Worm (Caenorhabditis elegans) whole organism, young adult: ENCODE measurements around the gene abcf-3.

Source experiments
- B0019.2 ChIP-seq: fragments of 200-800 bp; sonication (Bioruptor generic); conservative IDR thresholded peaks from 2 replicates; pipeline ENCODE4 v1.3.6; 2022; ENCODE audit warnings: missing genetic modification reagents, missing genetic modification characterization, missing compliant biosample characterization
- C06A6.2 ChIP-seq: fragments of 200-800 bp; sonication (Bioruptor generic); conservative IDR thresholded peaks from 2 replicates; pipeline ENCODE4 v1.3.6; 2022; ENCODE audit warnings: missing genetic modification characterization, missing compliant biosample characterization
- F23B12.7 ChIP-seq: sonication (generic microtip); optimal IDR thresholded peaks from 2 replicates; lab custom pipeline; 2017; ENCODE audit warnings: missing genetic modification characterization, mild to moderate bottlenecking, missing compliant biosample characterization, antibody characterized with exemption, moderate library complexity; ENCODE audit not compliant: insufficient read depth
- F49E8.2 ChIP-seq: sonication (generic microtip); optimal IDR thresholded peaks from 3 replicates; lab custom pipeline; 2017; ENCODE audit warnings: missing genetic modification characterization, mild to moderate bottlenecking, missing compliant biosample characterization, antibody characterized with exemption, moderate library complexity; ENCODE audit not compliant: insufficient read depth
- F55B11.4 ChIP-seq: sonication (generic microtip); optimal IDR thresholded peaks from 2 replicates; lab custom pipeline; 2016; ENCODE audit warnings: missing compliant biosample characterization, missing genetic modification characterization, borderline replicate concordance; ENCODE audit not compliant: insufficient read depth
- F57A8.1 ChIP-seq: fragments of 200-800 bp; sonication (Bioruptor generic); optimal IDR thresholded peaks from 2 replicates; lab custom pipeline; 2018; ENCODE audit warnings: mild to moderate bottlenecking, missing genetic modification characterization, moderate library complexity, missing compliant biosample characterization
- T07F8.4 ChIP-seq: sonication (generic microtip); optimal IDR thresholded peaks from 2 replicates; lab custom pipeline; 2016; ENCODE audit warnings: mild to moderate bottlenecking, missing genetic modification characterization, moderate library complexity, missing compliant biosample characterization
- T26A5.8 ChIP-seq: sonication (generic microtip); optimal IDR thresholded peaks from 2 replicates; lab custom pipeline; 2016; ENCODE audit warnings: missing genetic modification characterization, missing compliant biosample characterization
- Y56A3A.18 ChIP-seq: fragments of 200-800 bp; sonication (Bioruptor generic); IDR thresholded peaks from 2 replicates; pipeline ENCODE4 v1.3.6; 2022; ENCODE audit warnings: missing genetic modification reagents, missing genetic modification characterization, missing compliant biosample characterization
- ZK185.1 ChIP-seq: sonication (generic microtip); optimal IDR thresholded peaks from 2 replicates; lab custom pipeline; 2016; ENCODE audit warnings: mild to moderate bottlenecking, missing genetic modification characterization, missing compliant biosample characterization; ENCODE audit not compliant: poor library complexity, severe bottlenecking
- akir-1 ChIP-seq: fragments of 200-800 bp; sonication (Bioruptor generic); optimal IDR thresholded peaks from 2 replicates; lab custom pipeline; 2018; ENCODE audit warnings: mild to moderate bottlenecking, missing genetic modification characterization, moderate library complexity, missing compliant biosample characterization
- ama-1 ChIP-seq, 3 experiments: fragments of 150-350 bp in 1 of 3; sonication (generic microtip) in 2 of 3; optimal IDR thresholded peaks; 2 replicates each; lab custom pipeline; 2014 to 2018; ENCODE audit warnings: missing biosample characterization in 2 of 3, missing genetic modification characterization in 2 of 3, missing genetic modification reagents in 2 of 3
- athp-1 ChIP-seq: sonication (generic microtip); optimal IDR thresholded peaks from 2 replicates; lab custom pipeline; 2017; ENCODE audit warnings: mild to moderate bottlenecking, missing genetic modification characterization, missing compliant biosample characterization
- bed-2 ChIP-seq: fragments of 200-800 bp; sonication (Bioruptor generic); IDR thresholded peaks from 2 replicates; pipeline ENCODE4 v1.3.6; 2022; ENCODE audit warnings: missing genetic modification reagents, missing genetic modification characterization, missing compliant biosample characterization
- cebp-1 ChIP-seq, 2 experiments: fragments of 200-800 bp in 1 of 2; sonication (Bioruptor generic) in 1 of 2; sonication (generic microtip) in 1 of 2; IDR thresholded peaks in 1 of 2; optimal IDR thresholded peaks in 1 of 2; 2 replicates each; pipeline versions ENCODE4 v1.3.6 to Lab custom; 2017 to 2022; ENCODE audit warnings: missing compliant biosample characterization in 2 of 2, missing genetic modification characterization in 2 of 2, mild to moderate bottlenecking in 1 of 2, missing genetic modification reagents in 1 of 2, moderate library complexity in 1 of 2
- cebp-2 ChIP-seq: fragments of 200-800 bp; sonication (Bioruptor generic); IDR thresholded peaks from 2 replicates; pipeline ENCODE4 v1.3.6; 2022; ENCODE audit warnings: missing genetic modification characterization, missing compliant biosample characterization
- ceh-100 ChIP-seq: fragments of 200-800 bp; sonication (Bioruptor generic); IDR thresholded peaks from 2 replicates; pipeline ENCODE4 v1.3.6; 2022; ENCODE audit warnings: missing genetic modification reagents, missing genetic modification characterization, missing compliant biosample characterization
- ceh-27 ChIP-seq: fragments of 200-800 bp; sonication (Bioruptor generic); optimal IDR thresholded peaks from 2 replicates; lab custom pipeline; 2018; ENCODE audit warnings: mild to moderate bottlenecking, missing genetic modification characterization, moderate library complexity, missing compliant biosample characterization
- ceh-58 ChIP-seq: fragments of 200-800 bp; sonication (Bioruptor generic); IDR thresholded peaks from 2 replicates; pipeline ENCODE4 v1.3.6; 2022; ENCODE audit warnings: missing genetic modification characterization, missing compliant biosample characterization
- chd-7 ChIP-seq: sonication (generic microtip); optimal IDR thresholded peaks from 2 replicates; lab custom pipeline; 2016; ENCODE audit warnings: mild to moderate bottlenecking, missing genetic modification characterization, moderate library complexity, missing compliant biosample characterization
- dpff-1 ChIP-seq: sonication (generic microtip); optimal IDR thresholded peaks from 2 replicates; lab custom pipeline; 2017; ENCODE audit warnings: mild to moderate bottlenecking, missing genetic modification characterization, missing compliant biosample characterization
- efl-1 ChIP-seq: fragments of 150-350 bp; optimal IDR thresholded peaks from 2 replicates; lab custom pipeline; 2014; ENCODE audit warnings: missing biosample characterization, missing genetic modification reagents, missing genetic modification characterization
- egl-18 ChIP-seq: fragments of 200-800 bp; sonication (Bioruptor generic); IDR thresholded peaks from 2 replicates; pipeline ENCODE4 v1.3.6; 2022; ENCODE audit warnings: missing genetic modification reagents, missing genetic modification characterization, missing compliant biosample characterization
- ets-4 ChIP-seq: fragments of 200-800 bp; sonication (Bioruptor generic); optimal IDR thresholded peaks from 2 replicates; lab custom pipeline; 2018; ENCODE audit warnings: mild to moderate bottlenecking, missing genetic modification characterization, missing compliant biosample characterization
- hlh-12 ChIP-seq: sonication (generic microtip); optimal IDR thresholded peaks from 2 replicates; lab custom pipeline; 2016; ENCODE audit warnings: missing genetic modification characterization, missing compliant biosample characterization
- hmg-1.2 ChIP-seq: fragments of 200-800 bp; sonication (Bioruptor generic); IDR thresholded peaks from 2 replicates; pipeline ENCODE4 v1.3.6; 2022; ENCODE audit warnings: missing genetic modification reagents, missing genetic modification characterization, missing compliant biosample characterization
- hrde-1 ChIP-seq: sonication (generic microtip); optimal IDR thresholded peaks from 2 replicates; lab custom pipeline; 2016; ENCODE audit warnings: missing genetic modification characterization, mild to moderate bottlenecking, missing compliant biosample characterization, moderate library complexity, missing genotype, missing genetic modification reagents, borderline replicate concordance
- lag-1 ChIP-seq: fragments of 200-800 bp; sonication (Bioruptor generic); IDR thresholded peaks from 2 replicates; pipeline ENCODE4 v1.3.6; 2022; ENCODE audit warnings: missing genetic modification reagents, missing genetic modification characterization, missing compliant biosample characterization
- lin-35 ChIP-seq, 3 experiments: fragments of 150-350 bp in 2 of 3; sonication (generic microtip) in 1 of 3; optimal IDR thresholded peaks; 2 replicates each; lab custom pipeline; 2014 to 2018; ENCODE audit warnings: missing biosample characterization in 3 of 3, missing genetic modification characterization in 3 of 3, missing genetic modification reagents in 3 of 3
- lin-40 ChIP-seq: sonication (generic microtip); optimal IDR thresholded peaks from 2 replicates; lab custom pipeline; 2016; ENCODE audit warnings: missing genetic modification characterization, mild to moderate bottlenecking, missing compliant biosample characterization, missing genotype, missing genetic modification reagents
- madf-10 ChIP-seq: sonication (generic microtip); optimal IDR thresholded peaks from 2 replicates; lab custom pipeline; 2016; ENCODE audit warnings: mild to moderate bottlenecking, missing genetic modification characterization, missing compliant biosample characterization
- madf-6 ChIP-seq: fragments of 200-800 bp; sonication (Bioruptor generic); IDR thresholded peaks from 2 replicates; pipeline ENCODE4 v1.3.6; 2022; ENCODE audit warnings: missing genetic modification reagents, missing genetic modification characterization, missing compliant biosample characterization
- mes-4 ChIP-seq: sonication (generic microtip); optimal IDR thresholded peaks from 2 replicates; lab custom pipeline; 2016; ENCODE audit warnings: missing genotype, missing genetic modification characterization, missing compliant biosample characterization
- nfyb-1 ChIP-seq: fragments of 200-800 bp; sonication (Bioruptor generic); IDR thresholded peaks from 2 replicates; pipeline ENCODE4 v1.3.6; 2022; ENCODE audit warnings: missing genetic modification reagents, missing genetic modification characterization, missing compliant biosample characterization
- snpc-1.1 ChIP-seq: sonication (generic microtip); optimal IDR thresholded peaks from 2 replicates; lab custom pipeline; 2017; ENCODE audit warnings: missing genetic modification characterization, mild to moderate bottlenecking, missing compliant biosample characterization, antibody characterized with exemption, moderate library complexity, missing genotype, missing genetic modification reagents; ENCODE audit not compliant: insufficient read depth
- snpc-1.3 ChIP-seq: sonication (generic microtip); optimal IDR thresholded peaks from 2 replicates; lab custom pipeline; 2017; ENCODE audit warnings: missing genetic modification characterization, mild to moderate bottlenecking, missing compliant biosample characterization, antibody characterized with exemption, moderate library complexity, missing genotype, missing genetic modification reagents; ENCODE audit not compliant: insufficient read depth
- tlf-1 ChIP-seq: fragments of 200-800 bp; sonication (Bioruptor generic); optimal IDR thresholded peaks from 2 replicates; lab custom pipeline; 2018; ENCODE audit warnings: mild to moderate bottlenecking, missing genetic modification characterization, missing compliant biosample characterization
- unc-62 ChIP-seq: fragments of 150-350 bp; optimal IDR thresholded peaks from 2 replicates; lab custom pipeline; 2014; ENCODE audit warnings: missing biosample characterization, missing genetic modification reagents, missing genetic modification characterization
- zfh-2 ChIP-seq: fragments of 200-800 bp; sonication (Bioruptor generic); conservative IDR thresholded peaks from 2 replicates; pipeline ENCODE4 v1.3.6; 2022; ENCODE audit warnings: missing genetic modification reagents, missing genetic modification characterization, missing compliant biosample characterization
- ztf-26 ChIP-seq: sonication (generic microtip); optimal IDR thresholded peaks from 2 replicates; lab custom pipeline; 2017; ENCODE audit warnings: missing genetic modification characterization, missing compliant biosample characterization
- ztf-6 ChIP-seq: fragments of 200-800 bp; sonication (Bioruptor generic); IDR thresholded peaks from 2 replicates; pipeline ENCODE4 v1.3.6; 2022; ENCODE audit warnings: missing genetic modification reagents, missing genetic modification characterization, missing compliant biosample characterization

Gene abcf-3

DNA sequence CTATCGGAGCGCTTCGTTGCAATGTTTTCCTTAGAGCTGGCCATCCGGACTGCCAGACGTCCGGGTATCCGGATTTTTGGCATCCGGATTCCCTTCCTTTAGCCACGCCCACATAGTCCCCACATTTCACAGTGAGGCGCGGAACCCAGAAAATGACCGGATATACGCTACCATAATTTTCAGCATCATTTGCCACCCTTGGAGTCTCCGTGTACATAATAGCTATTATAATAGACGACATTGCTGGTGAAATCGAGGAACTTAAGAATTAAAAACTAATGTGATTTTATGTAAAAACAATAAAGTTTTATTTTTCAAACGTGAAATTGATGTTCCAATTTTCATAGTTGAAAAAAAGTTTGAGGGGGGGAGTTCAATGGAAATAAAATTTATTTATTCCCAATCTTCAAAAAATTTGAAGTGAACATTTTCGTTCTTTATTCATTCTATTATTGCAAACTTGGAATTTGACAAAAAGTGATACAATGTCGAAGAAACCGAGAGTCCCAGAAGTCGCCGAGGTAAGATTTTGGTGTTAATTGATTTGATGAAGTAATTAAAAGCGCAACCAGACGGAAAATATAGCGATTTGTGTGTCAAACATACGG is 37.1 kb downstream of the abcf-3 start (continued):
- TF ChIP-seq akir-1 (GFP tag; lab: Kevin White, UChicago) = no peak
- no peak for TF ChIP-seq ceh-27 (GFP tag; lab: Kevin White, UChicago)
- TF ChIP-seq hlh-12 = no peak
- peak; percentile 64 for TF ChIP-seq athp-1 (tag; lab: Kevin White, UChicago)
- no peak for TF ChIP-seq F57A8.1 (GFP tag; lab: Kevin White, UChicago)
- TF ChIP-seq cebp-1 (GFP tag; IDR thresholded peaks at IDR 0.05; lab: Robert Waterston, UW) = no peak
- no peak for TF ChIP-seq cebp-1 (tag; optimal IDR thresholded peaks at IDR 0.05; lab: Kevin White, UChicago)
- TF ChIP-seq F49E8.2 = peak; percentile 83
- peak; percentile 71 for TF ChIP-seq snpc-1.3 (tag; lab: Kevin White, UChicago)
- no peak for TF ChIP-seq ceh-58 (GFP tag; lab: Robert Waterston, UW)
- TF ChIP-seq bed-2 (GFP tag; lab: Robert Waterston, UW) = no peak
- peak; percentile 34 for TF ChIP-seq tlf-1 (GFP tag; lab: Kevin White, UChicago)
- no peak for TF ChIP-seq C06A6.2 (GFP tag; lab: Robert Waterston, UW)
- no peak for TF ChIP-seq ztf-6 (GFP tag; lab: Robert Waterston, UW)
- no peak for TF ChIP-seq lin-40 (tag; lab: Kevin White, UChicago)
- no peak for TF ChIP-seq ceh-100 (GFP tag; lab: Robert Waterston, UW)
- peak; percentile 86 for TF ChIP-seq hmg-1.2 (GFP tag; lab: Robert Waterston, UW)
- TF ChIP-seq hrde-1 (tag; lab: Kevin White, UChicago) = peak; percentile 85
- no peak for TF ChIP-seq cebp-2 (GFP tag; lab: Robert Waterston, UW)
- TF ChIP-seq, all 124 proteins: peak for 31

- TF ChIP-seq zfh-2 (GFP tag; lab: Robert Waterston, UW) (no peak), lag-1 (GFP tag; lab: Robert Waterston, UW) (no peak), ztf-26 (tag; lab: Kevin White, UChicago) (no peak), lin-35 (GFP tag; optimal IDR thresholded peaks at IDR 0.05; lab: Kevin White, UChicago) (no peak), ZK185.1 (tag; lab: Kevin White, UChicago) (no peak), snpc-1.1 (tag; lab: Kevin White, UChicago) (no peak), madf-10 (tag; lab: Kevin White, UChicago) (no peak), dpff-1 (tag; lab: Kevin White, UChicago) (no peak), akir-1 (GFP tag; lab: Kevin White, UChicago) (no peak), T26A5.8 (tag; lab: Kevin White, UChicago) (no peak), efl-1 (no peak), unc-62 (GFP tag; lab: Kevin White, UChicago) (no peak), ama-1 (optimal IDR thresholded peaks at IDR 0.05; lab: Kevin White, UChicago) (no peak), ama-1 (GFP tag; optimal IDR thresholded peaks at IDR 0.05; lab: Kevin White, UChicago) (no peak), madf-6 (GFP tag; lab: Robert Waterston, UW) (no peak)
- TF ChIP-seq, all 124 proteins: peak for 0
Observed at ce11 chrIII:6213915-6214314, 40.7 kb downstream of the abcf-3 start, which contains the start of gene C23G10.10. Gene C23G10.10, minus strand, starts transcription at chrIII:6214015.

DNA sequence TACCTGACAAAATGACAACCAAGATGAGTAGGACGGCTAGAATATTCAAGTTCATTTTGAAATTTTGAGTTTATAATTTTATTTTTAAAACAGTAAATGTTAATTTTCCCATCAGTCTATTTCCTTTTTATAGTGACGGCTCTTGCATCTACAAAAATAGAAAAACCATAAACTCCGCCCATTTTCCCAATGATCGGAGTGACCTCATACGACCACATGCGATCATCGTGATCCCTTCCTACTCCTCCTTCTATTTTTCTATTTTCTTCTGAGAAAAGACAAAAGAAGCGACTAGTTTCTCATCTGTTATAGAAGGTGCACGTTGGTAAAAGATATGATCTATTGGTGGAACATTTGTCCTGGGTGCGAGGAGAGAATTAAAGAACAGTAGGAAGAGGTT is 42.3 kb downstream of the abcf-3 start, which contains the start of gene C23G10.11:
Gene C23G10.11 (minus strand): TSS at position 101 of the 400 bp plus-strand sequence.
- TF ChIP-seq egl-18 (GFP tag; lab: Robert Waterston, UW) (no peak), ets-4 (GFP tag; lab: Kevin White, UChicago) (no peak), chd-7 (tag; lab: Kevin White, UChicago) (no peak), ztf-6 (GFP tag; lab: Robert Waterston, UW) (no peak), B0019.2 (no peak), nfyb-1 (no peak), cebp-2 (GFP tag; lab: Robert Waterston, UW) (no peak), F23B12.7 (tag; lab: Kevin White, UChicago) (no peak), F55B11.4 (tag; lab: Kevin White, UChicago) (no peak), T07F8.4 (tag; lab: Kevin White, UChicago) (no peak), lag-1 (GFP tag; lab: Robert Waterston, UW) (no peak), Y56A3A.18 (no peak), mes-4 (tag; lab: Kevin White, UChicago) (no peak)
